Fruit fly (Drosophila melanogaster) whole organism, embryonic: ENCODE results near the gene SKIP.

ENCODE experiments used
- Adf1 ChIP-seq: fragments of 200-800 bp; sonication (Bioruptor generic); IDR thresholded peaks from 2 replicates; pipeline ENCODE4 v1.3.6; 2022; ENCODE audit warnings: missing biosample characterization, missing genetic modification characterization
- Antp ChIP-seq: fragments of 200-800 bp; sonication (Bioruptor generic); optimal IDR thresholded peaks from 3 replicates; lab custom pipeline; 2016; ENCODE audit warnings: missing biosample characterization, missing genetic modification characterization
- Blimp-1 ChIP-seq: fragments of 200-800 bp; sonication (Bioruptor generic); optimal IDR thresholded peaks from 3 replicates; lab custom pipeline; 2018; ENCODE audit warnings: missing biosample characterization, missing genetic modification characterization, mild to moderate bottlenecking, moderate library complexity, missing genetic modification reagents
- CG10654 ChIP-seq: fragments of 200-800 bp; sonication (Bioruptor generic); optimal IDR thresholded peaks from 2 replicates; lab custom pipeline; 2016; ENCODE audit warnings: missing biosample characterization, missing genetic modification characterization
- CG11696 ChIP-seq: fragments of 200-800 bp; sonication (Bioruptor generic); IDR thresholded peaks from 2 replicates; pipeline ENCODE4 v1.3.6; 2022; ENCODE audit warnings: missing biosample characterization, missing genetic modification characterization
- CG12391 ChIP-seq: fragments of 200-800 bp; sonication (Bioruptor generic); optimal IDR thresholded peaks from 3 replicates; lab custom pipeline; 2018; ENCODE audit warnings: missing biosample characterization, mild to moderate bottlenecking, missing genetic modification characterization, moderate library complexity
- CG17361 ChIP-seq: fragments of 200-800 bp; sonication (Bioruptor generic); IDR thresholded peaks from 3 replicates; pipeline ENCODE4 v1.3.6; 2022; ENCODE audit warnings: missing biosample characterization, missing genetic modification characterization
- CG30403 ChIP-seq: fragments of 200-800 bp; sonication (Bioruptor generic); optimal IDR thresholded peaks from 3 replicates; lab custom pipeline; 2016; ENCODE audit warnings: missing biosample characterization, missing genetic modification characterization
- CG4707 ChIP-seq: fragments of 200-800 bp; sonication (Bioruptor generic); optimal IDR thresholded peaks from 2 replicates; lab custom pipeline; 2018; ENCODE audit warnings: missing biosample characterization, mild to moderate bottlenecking, missing genetic modification characterization, moderate library complexity
- CG6765 ChIP-seq: fragments of 200-800 bp; sonication (Bioruptor generic); optimal IDR thresholded peaks from 3 replicates; lab custom pipeline; 2017; ENCODE audit warnings: missing biosample characterization, mild to moderate bottlenecking, missing genetic modification characterization
- CG7745 ChIP-seq: fragments of 200-800 bp; sonication (Bioruptor generic); optimal IDR thresholded peaks from 2 replicates; lab custom pipeline; 2018; ENCODE audit warnings: missing biosample characterization, mild to moderate bottlenecking, missing genetic modification characterization, moderate library complexity
- CG7786 ChIP-seq: fragments of 200-800 bp; sonication (Bioruptor generic); optimal IDR thresholded peaks from 2 replicates; lab custom pipeline; 2016; ENCODE audit warnings: missing biosample characterization, missing genetic modification characterization
- CG9932 ChIP-seq: fragments of 200-800 bp; sonication (Bioruptor generic); IDR thresholded peaks from 2 replicates; pipeline ENCODE4 v1.3.6; 2022; ENCODE audit warnings: missing biosample characterization, missing genetic modification characterization
- CoRest ChIP-seq: fragments of 200-800 bp; sonication (Bioruptor generic); optimal IDR thresholded peaks from 3 replicates; lab custom pipeline; 2018; ENCODE audit warnings: missing biosample characterization, mild to moderate bottlenecking, missing genetic modification characterization, moderate library complexity
- MESR4 ChIP-seq: fragments of 200-800 bp; sonication (Bioruptor generic); optimal IDR thresholded peaks from 2 replicates; lab custom pipeline; 2018; ENCODE audit warnings: missing biosample characterization, mild to moderate bottlenecking, missing genetic modification characterization, moderate library complexity
- NfI ChIP-seq: fragments of 200-800 bp; sonication (Bioruptor generic); optimal IDR thresholded peaks from 3 replicates; lab custom pipeline; 2018; ENCODE audit warnings: missing biosample characterization, mild to moderate bottlenecking, missing genetic modification characterization, moderate library complexity
- Sin3A ChIP-seq: fragments of >200 bp; optimal IDR thresholded peaks from 2 replicates; lab custom pipeline; 2018
- Ssrp ChIP-seq: fragments of 200-800 bp; sonication (Bioruptor generic); optimal IDR thresholded peaks from 2 replicates; lab custom pipeline; 2018; ENCODE audit warnings: missing biosample characterization, mild to moderate bottlenecking, missing genetic modification characterization, moderate library complexity
- Usf ChIP-seq: fragments of 200-800 bp; sonication (Bioruptor generic); optimal IDR thresholded peaks from 2 replicates; lab custom pipeline; 2017; ENCODE audit warnings: missing genotype, missing biosample characterization, missing genetic modification characterization
- aop ChIP-seq: fragments of 200-800 bp; sonication (Bioruptor generic); IDR thresholded peaks from 2 replicates; pipeline ENCODE4 v1.3.6; 2022; ENCODE audit warnings: missing biosample characterization, missing genetic modification characterization
- ap ChIP-seq: fragments of 200-800 bp; sonication (Bioruptor generic); IDR thresholded peaks from 2 replicates; pipeline ENCODE4 v1.3.6; 2022; ENCODE audit warnings: missing biosample characterization, missing genetic modification characterization
- br ChIP-seq: fragments of >200 bp; optimal IDR thresholded peaks from 2 replicates; lab custom pipeline; 2017
- bsh ChIP-seq, 2 experiments: fragments of 200-800 bp; sonication (Bioruptor generic); optimal IDR thresholded peaks; 2 replicates each; lab custom pipeline; 2017 to 2018; ENCODE audit warnings: mild to moderate bottlenecking in 2 of 2, missing biosample characterization in 2 of 2, missing genetic modification characterization in 2 of 2, moderate library complexity in 1 of 2
- chn ChIP-seq: fragments of 200-800 bp; sonication (Bioruptor generic); optimal IDR thresholded peaks from 2 replicates; lab custom pipeline; 2016; ENCODE audit warnings: missing biosample characterization, missing genetic modification characterization
- corto ChIP-seq: fragments of 200-800 bp; sonication (Bioruptor generic); optimal IDR thresholded peaks from 2 replicates; lab custom pipeline; 2016; ENCODE audit warnings: missing biosample characterization, mild to moderate bottlenecking, missing genetic modification characterization, moderate library complexity
- dpn ChIP-seq, 2 experiments: fragments of 200-800 bp; sonication (Bioruptor generic); optimal IDR thresholded peaks; 3 replicates each; lab custom pipeline; 2016; ENCODE audit warnings: missing biosample characterization in 2 of 2, missing genetic modification characterization in 2 of 2
- fd96Cb ChIP-seq: fragments of 200-800 bp; sonication (Bioruptor generic); optimal IDR thresholded peaks from 2 replicates; lab custom pipeline; 2018; ENCODE audit warnings: missing biosample characterization, mild to moderate bottlenecking, missing genetic modification characterization, moderate library complexity
- fu2 ChIP-seq: fragments of 200-800 bp; sonication (Bioruptor generic); optimal IDR thresholded peaks from 2 replicates; lab custom pipeline; 2016; ENCODE audit warnings: missing biosample characterization, missing genetic modification characterization
- ken ChIP-seq: fragments of 200-800 bp; sonication (Bioruptor generic); IDR thresholded peaks from 3 replicates; pipeline ENCODE4 v1.3.6; 2022; ENCODE audit warnings: missing biosample characterization, missing genetic modification characterization
- mam ChIP-seq: fragments of 200-800 bp; sonication (Bioruptor generic); optimal IDR thresholded peaks from 3 replicates; lab custom pipeline; 2016; ENCODE audit warnings: missing biosample characterization, missing genetic modification characterization
- nom ChIP-seq: fragments of 200-800 bp; sonication (Bioruptor generic); optimal IDR thresholded peaks from 2 replicates; lab custom pipeline; 2017; ENCODE audit warnings: missing biosample characterization, missing genetic modification characterization, mild to moderate bottlenecking, moderate library complexity, missing genetic modification reagents
- pan ChIP-seq, 4 experiments: fragments of >200 bp in 3 of 4; fragments of 200-800 bp in 1 of 4; sonication (Bioruptor generic) in 1 of 4; optimal IDR thresholded peaks in 3 of 4; IDR thresholded peaks in 1 of 4; 2 replicates each; pipeline versions ENCODE4 v1.3.6 to Lab custom; 2017 to 2022; ENCODE audit warnings: missing biosample characterization in 2 of 4, missing genetic modification characterization in 2 of 4, mixed read lengths in 1 of 4
- peb ChIP-seq: fragments of 200-800 bp; sonication (Bioruptor generic); IDR thresholded peaks from 2 replicates; pipeline ENCODE4 v1.3.6; 2022; ENCODE audit warnings: missing biosample characterization, missing genetic modification characterization
- sc ChIP-seq, 3 experiments: fragments of >200 bp in 2 of 3; fragments of 200-800 bp in 1 of 3; sonication (Bioruptor generic) in 1 of 3; optimal IDR thresholded peaks; 2 replicates in 2 of 3; 3 replicates in 1 of 3; lab custom pipeline; 2017; ENCODE audit warnings: mild to moderate bottlenecking in 1 of 3, missing biosample characterization in 1 of 3, missing genetic modification characterization in 1 of 3, missing genetic modification reagents in 1 of 3
- seq ChIP-seq: fragments of 200-800 bp; sonication (Bioruptor generic); IDR thresholded peaks from 2 replicates; pipeline ENCODE4 v1.3.6; 2022; ENCODE audit warnings: missing biosample characterization, missing genetic modification characterization
- so ChIP-seq: fragments of 200-800 bp; sonication (Bioruptor generic); IDR thresholded peaks from 3 replicates; pipeline ENCODE4 v1.3.6; 2022; ENCODE audit warnings: missing biosample characterization, missing genetic modification characterization
- trh ChIP-seq: fragments of 200-800 bp; sonication (Bioruptor generic); optimal IDR thresholded peaks from 2 replicates; lab custom pipeline; 2016; ENCODE audit warnings: missing biosample characterization, missing genetic modification characterization

SKIP gene

dm6 chr3R:22182274-22182673, 48.6 kb downstream of the SKIP start:
- TF ChIP-seq Usf, result no peak
- TF ChIP-seq br (lab: Kevin White, UChicago), result no peak
- TF ChIP-seq chn (GFP tag; lab: Kevin White, UChicago), result no peak
- TF ChIP-seq Blimp-1, result no peak
- TF ChIP-seq Sin3A (lab: Kevin White, UChicago), result no peak
- no peak for TF ChIP-seq sc (optimal IDR thresholded peaks at IDR 0.05; lab: Kevin White, UChicago)
- no peak for TF ChIP-seq sc (GFP tag; optimal IDR thresholded peaks at IDR 0.05; lab: Kevin White, UChicago)
- no peak for TF ChIP-seq Ssrp (tag; lab: Kevin White, UChicago)
- no peak for TF ChIP-seq CG7745
- no peak for TF ChIP-seq CG11696 (GFP tag; lab: Robert Waterston, UW)
- TF ChIP-seq CG30403 (GFP tag; lab: Kevin White, UChicago), result no peak
- TF ChIP-seq CG6765 (GFP tag; lab: Kevin White, UChicago), result no peak
- TF ChIP-seq MESR4 (GFP tag; lab: Kevin White, UChicago), result no peak
- TF ChIP-seq seq (GFP tag; lab: Robert Waterston, UW), result no peak
- no peak for TF ChIP-seq corto (GFP tag; lab: Kevin White, UChicago)
- TF ChIP-seq ken (GFP tag; lab: Robert Waterston, UW), result no peak
- no peak for TF ChIP-seq so
- no peak for TF ChIP-seq CG10654 (GFP tag; lab: Kevin White, UChicago)

- TF ChIP-seq mam (GFP tag; lab: Kevin White, UChicago), result no peak
- TF ChIP-seq CG17361 (GFP tag; lab: Robert Waterston, UW), result no peak
- TF ChIP-seq ap (GFP tag; lab: Robert Waterston, UW), result no peak
- no peak for TF ChIP-seq trh (GFP tag; lab: Kevin White, UChicago)
- no peak for TF ChIP-seq dpn (GFP tag; optimal IDR thresholded peaks at IDR 0.05; lab: Kevin White, UChicago)
- no peak for TF ChIP-seq NfI (GFP tag; lab: Kevin White, UChicago)
- no peak for TF ChIP-seq CG9932 (GFP tag; lab: Robert Waterston, UW)
- TF ChIP-seq aop, result no peak
- no peak for TF ChIP-seq fd96Cb (tag; lab: Kevin White, UChicago)
- TF ChIP-seq pan (optimal IDR thresholded peaks at IDR 0.05; lab: Kevin White, UChicago), result no peak
- no peak for TF ChIP-seq pan (GFP tag; optimal IDR thresholded peaks at IDR 0.05 in 1 of 2, IDR thresholded peaks at IDR 0.05 in 1 of 2)
- TF ChIP-seq peb (GFP tag; lab: Robert Waterston, UW), result no peak
- no peak for TF ChIP-seq Antp (GFP tag; lab: Kevin White, UChicago)
- no peak for TF ChIP-seq Adf1 (GFP tag; lab: Robert Waterston, UW)
These were observed 49.3 kb downstream of the SKIP start for dm6 chr3R:22182939-22183338.

dm6 chr3R:22184077-22184476, 50.4 kb downstream of the SKIP start:
- no peak for TF ChIP-seq CG4707 (GFP tag; lab: Kevin White, UChicago)
- TF ChIP-seq CoRest (tag; lab: Kevin White, UChicago), result no peak
- TF ChIP-seq fu2, result no peak
- TF ChIP-seq CG7786 (GFP tag; lab: Kevin White, UChicago), result no peak
- TF ChIP-seq bsh (GFP tag; optimal IDR thresholded peaks at IDR 0.05; lab: Kevin White, UChicago), result peak in 1 of 2 experiments; percentile 44
- no peak for TF ChIP-seq ap (GFP tag; lab: Robert Waterston, UW)
- TF ChIP-seq nom, result peak; percentile 24
- TF ChIP-seq CG12391 (tag; lab: Kevin White, UChicago), result no peak
